5 fruit fly cellular contexts compared by ENCODE assay signal in the genomic region with DNA sequence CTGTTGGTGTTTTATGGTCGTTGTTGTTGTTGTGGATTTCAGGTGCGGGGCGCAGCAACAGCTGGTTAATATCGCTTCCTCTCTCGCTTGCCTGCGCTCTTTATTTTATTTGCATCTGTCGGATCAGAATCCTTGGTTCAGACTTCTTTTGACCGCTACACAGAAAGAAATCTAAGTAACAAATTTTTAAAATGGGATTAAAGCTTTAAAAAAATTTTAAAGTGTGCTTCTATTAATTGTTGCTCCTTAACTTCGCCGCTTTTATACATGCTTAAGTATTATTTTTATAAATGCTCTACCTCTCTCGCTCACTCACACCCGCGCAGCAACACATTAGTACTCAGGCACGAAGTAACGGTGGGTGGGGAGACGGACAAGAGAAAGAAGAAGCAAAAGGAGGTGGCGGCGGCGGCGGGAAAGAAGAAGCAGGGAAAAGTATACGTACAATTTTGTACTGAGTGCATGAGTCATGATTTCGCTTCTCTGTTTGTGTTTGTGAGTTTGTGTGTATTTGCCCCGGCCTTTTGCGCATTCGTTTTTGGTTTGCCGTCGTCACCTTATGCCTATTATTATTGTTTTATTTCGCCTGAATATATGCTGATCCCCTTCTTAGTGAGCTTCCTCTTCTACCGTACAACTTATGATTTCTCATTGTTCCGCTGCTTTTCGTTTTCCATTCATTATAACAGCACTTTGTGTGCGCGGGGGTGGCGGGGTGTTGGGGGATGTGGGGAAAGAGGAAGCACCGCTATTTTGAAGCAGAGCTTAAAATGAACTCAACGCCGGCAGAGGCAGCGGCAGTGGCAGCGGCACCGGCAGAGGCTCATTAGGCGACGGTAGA.
TF ChIP-seq lines count a peak whose summit lies in the region.

No protein-coding gene starts in this region.

- TF ChIP-seq CTCF in whole organism, embryonic (GFP tag; optimal IDR thresholded peaks at IDR 0.05; lab: Kevin White, UChicago), result peak; percentile 2

TF ChIP-seq in whole organism, adult, 20 proteins besides CTCF, POLR2A, EP300 and RAD21 (continues in another document):
- peak; percentile 27 for TF ChIP-seq toe (GFP tag; optimal IDR thresholded peaks at IDR 0.05; lab: Kevin White, UChicago)
- TF ChIP-seq CG11617 (GFP tag; optimal IDR thresholded peaks at IDR 0.05; lab: Kevin White, UChicago), result peak; percentile 29
- TF ChIP-seq kay (GFP tag; lab: Kevin White, UChicago; ENCODE audit: borderline replicate concordance), result peak; percentile 95
- peak; percentile 27 for TF ChIP-seq bab1 (GFP tag; optimal IDR thresholded peaks at IDR 0.05; lab: Kevin White, UChicago)
- TF ChIP-seq Hr96 (GFP tag; optimal IDR thresholded peaks at IDR 0.05; lab: Kevin White, UChicago), result peak; percentile 70
- peak; percentile 53 for TF ChIP-seq CG14711 (tag; optimal IDR thresholded peaks at IDR 0.05; lab: Kevin White, UChicago)
- TF ChIP-seq pad (GFP tag; optimal IDR thresholded peaks at IDR 0.05; lab: Kevin White, UChicago), result peak; percentile 99
- peak; percentile 59 for TF ChIP-seq CG33017 (tag; optimal IDR thresholded peaks at IDR 0.05; lab: Kevin White, UChicago)
- peak; percentile 68 for TF ChIP-seq Mnt (GFP tag; optimal IDR thresholded peaks at IDR 0.05; lab: Kevin White, UChicago)
- TF ChIP-seq CG12768 (GFP tag; optimal IDR thresholded peaks at IDR 0.05; lab: Kevin White, UChicago), result peak; percentile 71
- TF ChIP-seq CG5204 (GFP tag; optimal IDR thresholded peaks at IDR 0.05; lab: Kevin White, UChicago), result no peak
- TF ChIP-seq Crg-1 (GFP tag; optimal IDR thresholded peaks at IDR 0.05; lab: Kevin White, UChicago), result no peak
- peak; percentile 51 for TF ChIP-seq CG7045 (GFP tag; optimal IDR thresholded peaks at IDR 0.05; lab: Kevin White, UChicago)
- TF ChIP-seq cnc (optimal IDR thresholded peaks at IDR 0.05; lab: Kevin White, UChicago), result no peak
- peak; percentile 62 for TF ChIP-seq CG1620 (GFP tag; optimal IDR thresholded peaks at IDR 0.05; lab: Kevin White, UChicago)
- peak; percentile 88 for TF ChIP-seq tj (GFP tag; optimal IDR thresholded peaks at IDR 0.05; lab: Kevin White, UChicago)

TF ChIP-seq in whole organism, embryonic, 481 proteins besides CTCF, POLR2A, EP300 and RAD21 (continues in another document):
- TF ChIP-seq nau (GFP tag; optimal IDR thresholded peaks at IDR 0.05; lab: Kevin White, UChicago) (peak; percentile 85), CG1647 (GFP tag; optimal IDR thresholded peaks at IDR 0.05; lab: Kevin White, UChicago) (peak; percentile 79), chif (GFP tag; optimal IDR thresholded peaks at IDR 0.05; lab: Kevin White, UChicago) (peak; percentile 85 to 88), unpg (GFP tag; optimal IDR thresholded peaks at IDR 0.05; lab: Kevin White, UChicago) (peak; percentile 86), CG43689 (GFP tag; IDR thresholded peaks at IDR 0.05; lab: Robert Waterston, UW) (peak; percentile 35; the same call in 1 of the 2 replicates), knrl (GFP tag; IDR thresholded peaks at IDR 0.05; lab: Robert Waterston, UW; ENCODE audit: partially characterized antibody) (no peak), bbx (GFP tag; IDR thresholded peaks at IDR 0.05; lab: Robert Waterston, UW; ENCODE audit: partially characterized antibody) (no peak), Dbx (GFP tag; IDR thresholded peaks at IDR 0.05; lab: Robert Waterston, UW) (peak; percentile 76), CG13775 (GFP tag; optimal IDR thresholded peaks at IDR 0.05; lab: Kevin White, UChicago) (peak; percentile 78), CG7839 (tag; optimal IDR thresholded peaks at IDR 0.05; lab: Kevin White, UChicago) (peak; percentile 85), Lhr (GFP tag; optimal IDR thresholded peaks at IDR 0.05; lab: Kevin White, UChicago) (peak; percentile 20), Pdp1 (GFP tag; optimal IDR thresholded peaks at IDR 0.05; lab: Kevin White, UChicago) (peak; percentile 68 to 75), CG2129 (GFP tag; IDR thresholded peaks at IDR 0.05; lab: Robert Waterston, UW; ENCODE audit: partially characterized antibody) (no peak), CG16863 (GFP tag; optimal IDR thresholded peaks at IDR 0.05; lab: Kevin White, UChicago) (peak; percentile 73), CG2199 (GFP tag; IDR thresholded peaks at IDR 0.05; lab: Robert Waterston, UW) (no peak)

TF ChIP-seq in whole organism, prepupa, 60 proteins besides CTCF, POLR2A, EP300 and RAD21 (continues in another document):
- TF ChIP-seq CG31627 (GFP tag; optimal IDR thresholded peaks at IDR 0.05; lab: Kevin White, UChicago), result peak; percentile 95
- peak; percentile 78 for TF ChIP-seq Hr4 (GFP tag; optimal IDR thresholded peaks at IDR 0.05; lab: Kevin White, UChicago)
- TF ChIP-seq ss (GFP tag; optimal IDR thresholded peaks at IDR 0.05; lab: Kevin White, UChicago), result peak; percentile 90 to 93
- TF ChIP-seq CG11294 (GFP tag; IDR thresholded peaks at IDR 0.05; lab: Robert Waterston, UW), result peak; percentile 64; the same call in 1 of the 2 replicates
- peak; percentile 89 for TF ChIP-seq eg (GFP tag; IDR thresholded peaks at IDR 0.05; lab: Robert Waterston, UW)
- TF ChIP-seq Eip75B (GFP tag; optimal IDR thresholded peaks at IDR 0.05; lab: Kevin White, UChicago), result peak; percentile 95
- peak; percentile 91 for TF ChIP-seq CG10631 (GFP tag; optimal IDR thresholded peaks at IDR 0.05; lab: Kevin White, UChicago)
- TF ChIP-seq Blimp-1 (GFP tag; optimal IDR thresholded peaks at IDR 0.05; lab: Kevin White, UChicago), result peak; percentile 73
- TF ChIP-seq dsx (GFP tag; optimal IDR thresholded peaks at IDR 0.05; lab: Kevin White, UChicago; ENCODE audit: poor library complexity, severe bottlenecking), result peak; percentile 91
- TF ChIP-seq CG32006 (GFP tag; optimal IDR thresholded peaks at IDR 0.05; lab: Kevin White, UChicago), result peak; percentile 80
- peak; percentile 77 for TF ChIP-seq CG16779 (tag; optimal IDR thresholded peaks at IDR 0.05; lab: Kevin White, UChicago)
- peak; percentile 95 for TF ChIP-seq lz (GFP tag; optimal IDR thresholded peaks at IDR 0.05; lab: Kevin White, UChicago)
- peak; percentile 94 for TF ChIP-seq Hr39 (GFP tag; optimal IDR thresholded peaks at IDR 0.05; lab: Kevin White, UChicago)
- peak; percentile 93 for TF ChIP-seq CG3919 (GFP tag; optimal IDR thresholded peaks at IDR 0.05; lab: Kevin White, UChicago)
- TF ChIP-seq CG6854 (GFP tag; optimal IDR thresholded peaks at IDR 0.05; lab: Kevin White, UChicago), result peak; percentile 79
- TF ChIP-seq topi (GFP tag; optimal IDR thresholded peaks at IDR 0.05; lab: Kevin White, UChicago), result peak; percentile 96

TF ChIP-seq in whole organism, pupa, 21 proteins besides CTCF, POLR2A, EP300 and RAD21 (continues in another document):
- TF ChIP-seq D1 (tag; optimal IDR thresholded peaks at IDR 0.05; lab: Kevin White, UChicago), result peak; percentile 81
- peak; percentile 89 for TF ChIP-seq CG34367 (tag; optimal IDR thresholded peaks at IDR 0.05; lab: Kevin White, UChicago)
- TF ChIP-seq CG15710 (tag; optimal IDR thresholded peaks at IDR 0.05; lab: Kevin White, UChicago), result peak; percentile 93
- peak; percentile 80 for TF ChIP-seq CG14655 (GFP tag; optimal IDR thresholded peaks at IDR 0.05; lab: Kevin White, UChicago)
- peak; percentile 89 for TF ChIP-seq CG9948 (tag; optimal IDR thresholded peaks at IDR 0.05; lab: Kevin White, UChicago)
- peak; percentile 91 for TF ChIP-seq Pif1A (GFP tag; optimal IDR thresholded peaks at IDR 0.05; lab: Kevin White, UChicago)
- TF ChIP-seq EcR (GFP tag; optimal IDR thresholded peaks at IDR 0.05; lab: Kevin White, UChicago), result peak; percentile 60
- TF ChIP-seq Snoo (tag; optimal IDR thresholded peaks at IDR 0.05; lab: Kevin White, UChicago), result peak; percentile 92
- peak; percentile 80 for TF ChIP-seq gl (tag; optimal IDR thresholded peaks at IDR 0.05; lab: Kevin White, UChicago)
- peak; percentile 81 for TF ChIP-seq Ets98B (GFP tag; IDR thresholded peaks at IDR 0.05; lab: Robert Waterston, UW)
- TF ChIP-seq CG13204 (GFP tag; optimal IDR thresholded peaks at IDR 0.05; lab: Kevin White, UChicago), result peak; percentile 81
- peak; percentile 94 for TF ChIP-seq CG8159 (tag; optimal IDR thresholded peaks at IDR 0.05; lab: Kevin White, UChicago)
- TF ChIP-seq fd96Ca (GFP tag; IDR thresholded peaks at IDR 0.05; lab: Robert Waterston, UW), result peak; percentile 76
- TF ChIP-seq CG4496 (GFP tag; IDR thresholded peaks at IDR 0.05; lab: Robert Waterston, UW), result peak; percentile 94
- TF ChIP-seq CG10348 (GFP tag; IDR thresholded peaks at IDR 0.05; lab: Robert Waterston, UW), result no peak
- TF ChIP-seq CG17806 (tag; optimal IDR thresholded peaks at IDR 0.05; lab: Kevin White, UChicago), result peak; percentile 92
- peak; percentile 90 for TF ChIP-seq Pif1B (GFP tag; optimal IDR thresholded peaks at IDR 0.05; lab: Kevin White, UChicago)
- TF ChIP-seq CG12605 (GFP tag; IDR thresholded peaks at IDR 0.05; lab: Robert Waterston, UW), result peak; percentile 82

TF ChIP-seq in whole organism, wandering third instar larva, 38 proteins besides CTCF, POLR2A, EP300 and RAD21 (continues in another document):
- TF ChIP-seq sv (GFP tag; optimal IDR thresholded peaks at IDR 0.05; lab: Kevin White, UChicago), result peak; percentile 25
- TF ChIP-seq Dif (GFP tag; optimal IDR thresholded peaks at IDR 0.05; lab: Kevin White, UChicago; ENCODE audit: partially characterized antibody), result peak; percentile 55
- TF ChIP-seq brk (GFP tag; optimal IDR thresholded peaks at IDR 0.05; lab: Kevin White, UChicago), result peak; percentile 92
- no peak for TF ChIP-seq Myc (optimal IDR thresholded peaks at IDR 0.05; lab: Kevin White, UChicago)
- TF ChIP-seq N (GFP tag; optimal IDR thresholded peaks at IDR 0.05; lab: Kevin White, UChicago), result no peak
- TF ChIP-seq Dfd (GFP tag; optimal IDR thresholded peaks at IDR 0.05; lab: Kevin White, UChicago), result no peak
- peak; percentile 92 for TF ChIP-seq rgr (GFP tag; optimal IDR thresholded peaks at IDR 0.05; lab: Kevin White, UChicago)
- TF ChIP-seq OdsH (GFP tag; optimal IDR thresholded peaks at IDR 0.05; lab: Kevin White, UChicago), result peak; percentile 94
- peak; percentile 84 for TF ChIP-seq HLH106 (tag; optimal IDR thresholded peaks at IDR 0.05; lab: Kevin White, UChicago)
- peak; percentile 92 for TF ChIP-seq psq (GFP tag; optimal IDR thresholded peaks at IDR 0.05; lab: Kevin White, UChicago)
- no peak for TF ChIP-seq Hr78 (GFP tag; optimal IDR thresholded peaks at IDR 0.05; lab: Kevin White, UChicago)
- TF ChIP-seq tai (GFP tag; optimal IDR thresholded peaks at IDR 0.05; lab: Kevin White, UChicago), result peak; percentile 82
- TF ChIP-seq Sp1 (GFP tag; optimal IDR thresholded peaks at IDR 0.05; lab: Kevin White, UChicago), result peak; percentile 86
- peak; percentile 66 for TF ChIP-seq GATAd (GFP tag; optimal IDR thresholded peaks at IDR 0.05; lab: Kevin White, UChicago)
- TF ChIP-seq CG9705 (GFP tag; optimal IDR thresholded peaks at IDR 0.05; lab: Kevin White, UChicago), result peak; percentile 47
- TF ChIP-seq Hnf4 (GFP tag; optimal IDR thresholded peaks at IDR 0.05; lab: Kevin White, UChicago), result peak; percentile 92
- peak; percentile 96 for TF ChIP-seq fru (GFP tag; optimal IDR thresholded peaks at IDR 0.05; lab: Kevin White, UChicago)
- peak; percentile 82 for TF ChIP-seq CG32264 (GFP tag; optimal IDR thresholded peaks at IDR 0.05; lab: Kevin White, UChicago)
- TF ChIP-seq br (GFP tag; optimal IDR thresholded peaks at IDR 0.05; lab: Kevin White, UChicago), result peak; percentile 96
- peak; percentile 3 for TF ChIP-seq Mio (GFP tag; optimal IDR thresholded peaks at IDR 0.05; lab: Kevin White, UChicago)
- peak; percentile 77 for TF ChIP-seq dmrt93B (GFP tag; optimal IDR thresholded peaks at IDR 0.05; lab: Kevin White, UChicago)
